Fruit fly (Drosophila melanogaster): ENCODE data around the gene Myo61F.

Myo61F gene

DNA sequence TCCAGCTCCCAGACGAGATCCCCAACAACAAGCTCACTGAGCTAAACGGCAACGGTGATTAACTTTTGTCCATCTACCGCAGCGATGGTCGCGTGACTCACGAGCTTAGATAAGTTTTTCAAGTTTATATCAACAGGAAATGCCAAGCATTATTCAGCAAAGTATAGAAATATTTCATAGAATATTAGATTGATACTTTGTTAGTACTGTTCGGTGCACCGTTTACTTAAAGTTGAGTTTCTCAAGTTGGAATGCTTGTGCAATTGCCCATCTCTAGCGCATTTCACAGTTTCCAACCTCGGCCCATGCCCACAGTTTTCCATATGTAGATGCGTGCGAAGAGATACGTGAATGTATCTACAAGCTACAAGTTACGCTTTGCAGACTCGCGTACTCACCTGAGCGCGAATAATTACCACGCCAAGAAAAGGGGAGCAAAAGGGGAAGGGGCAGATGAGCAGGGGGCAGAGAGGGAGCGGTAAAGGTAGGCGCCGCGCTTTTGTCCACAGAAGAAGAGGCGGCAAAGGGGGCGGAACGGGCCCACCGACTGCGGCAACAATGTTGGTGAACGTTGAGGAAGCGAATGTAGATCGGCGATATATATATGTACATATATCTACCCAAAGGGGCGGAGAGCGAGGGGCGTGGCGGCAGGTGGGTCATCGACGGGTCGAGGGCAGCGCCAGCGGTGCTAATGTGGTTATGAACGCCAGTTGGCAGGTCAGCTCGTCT is 57.9 kb downstream of the Myo61F start (continued):
- TF ChIP-seq NC2α (GFP tag; optimal IDR thresholded peaks at IDR 0.05) (no peak), CG3065 (GFP tag; optimal IDR thresholded peaks at IDR 0.05) (no peak), hkb (optimal IDR thresholded peaks at IDR 0.05) (no peak), hkb (GFP tag; IDR thresholded peaks at IDR 0.05) (peak; percentile 71), fd64A (GFP tag; optimal IDR thresholded peaks at IDR 0.05) (no peak), Adf1 (GFP tag; IDR thresholded peaks at IDR 0.05) (no peak), exex (tag; optimal IDR thresholded peaks at IDR 0.05) (no peak), jumu (GFP tag; optimal IDR thresholded peaks at IDR 0.05) (no peak), Stat92E (GFP tag; optimal IDR thresholded peaks at IDR 0.05) (no peak), unc-4 (GFP tag; IDR thresholded peaks at IDR 0.05; ENCODE audit: partially characterized antibody) (peak; percentile 61), CG34422 (GFP tag; IDR thresholded peaks at IDR 0.05) (no peak), az2 (GFP tag; optimal IDR thresholded peaks at IDR 0.05) (peak; percentile 33), CG9797 (GFP tag; optimal IDR thresholded peaks at IDR 0.05) (no peak), D19A (tag; optimal IDR thresholded peaks at IDR 0.05) (peak; percentile 14), Taf1 (GFP tag; IDR thresholded peaks at IDR 0.05) (no peak), al (GFP tag; IDR thresholded peaks at IDR 0.05) (0 out of 2 replicates have a peak, but pooled peaks have one; percentile 6), repo (GFP tag; optimal IDR thresholded peaks at IDR 0.05) (peak; percentile 34), CG6175 (GFP tag; IDR thresholded peaks at IDR 0.05) (no peak), CG12104 (GFP tag; optimal IDR thresholded peaks at IDR 0.05) (no peak), gcm2 (GFP tag; optimal IDR thresholded peaks at IDR 0.05) (no peak), CG17359 (tag; optimal IDR thresholded peaks at IDR 0.05) (peak; percentile 62), wor (GFP tag; IDR thresholded peaks at IDR 0.05) (no peak), Elba2 (GFP tag; optimal IDR thresholded peaks at IDR 0.05) (no peak), croc (GFP tag; conservative IDR thresholded peaks at IDR 0.05) (no peak; the same call in 2 of the 3 replicates), CG17802 (tag; optimal IDR thresholded peaks at IDR 0.05) (no peak), CG15601 (tag; optimal IDR thresholded peaks at IDR 0.05) (peak; percentile 41), CG14050 (GFP tag; IDR thresholded peaks at IDR 0.05) (peak; percentile 65), da (GFP tag; optimal IDR thresholded peaks at IDR 0.05) (no peak), Dek (tag; optimal IDR thresholded peaks at IDR 0.05) (no peak), Oli (tag; optimal IDR thresholded peaks at IDR 0.05) (peak; percentile 68), Rx (GFP tag; IDR thresholded peaks at IDR 0.05) (no peak), Hand (GFP tag; optimal IDR thresholded peaks at IDR 0.05) (no peak), CG3163 (GFP tag; optimal IDR thresholded peaks at IDR 0.05) (no peak), BEAF-32 (GFP tag; optimal IDR thresholded peaks at IDR 0.05) (peak; percentile 59), CG4854 (GFP tag; optimal IDR thresholded peaks at IDR 0.05) (no peak), GATAe (GFP tag; conservative IDR thresholded peaks at IDR 0.05) (no peak), caup (GFP tag; optimal IDR thresholded peaks at IDR 0.05; ENCODE audit: severe bottlenecking) (no peak), ham (GFP tag; IDR thresholded peaks at IDR 0.05) (no peak), Pdp1 (GFP tag; optimal IDR thresholded peaks at IDR 0.05) (peak in 1 of 2 experiments; percentile 67), CkIIα-i1 (GFP tag; IDR thresholded peaks at IDR 0.05) (no peak), Fer2 (tag; optimal IDR thresholded peaks at IDR 0.05) (no peak), CG2678 (tag; optimal IDR thresholded peaks at IDR 0.05) (peak; percentile 46), chinmo (GFP tag; IDR thresholded peaks at IDR 0.05; ENCODE audit: partially characterized antibody) (no peak), TFAM (GFP tag; optimal IDR thresholded peaks at IDR 0.05) (no peak), CG7357 (GFP tag; IDR thresholded peaks at IDR 0.05) (0 out of 3 replicates have a peak, but pooled peaks have one; percentile 21), Kr (GFP tag; optimal IDR thresholded peaks at IDR 0.05) (no peak), sens-2 (GFP tag; IDR thresholded peaks at IDR 0.05) (no peak), CG18262 (tag; optimal IDR thresholded peaks at IDR 0.05) (peak; percentile 64), CG7963 (GFP tag; IDR thresholded peaks at IDR 0.05; ENCODE audit: partially characterized antibody) (no peak)

All from whole organism, embryonic.